Fruit fly (Drosophila melanogaster): ENCODE data around the gene Cpr65Ax1.

The Cpr65Ax1 gene

dm6 chr3L:6116881-6117280 is 30.9 kb downstream of the Cpr65Ax1 start:
- TF ChIP-seq psq (optimal IDR thresholded peaks at IDR 0.05) (no peak), EcR (GFP tag; optimal IDR thresholded peaks at IDR 0.05) (no peak), pan (optimal IDR thresholded peaks at IDR 0.05) (no peak), CG8478 (optimal IDR thresholded peaks at IDR 0.05) (no peak)

- no peak for TF ChIP-seq psq (optimal IDR thresholded peaks at IDR 0.05)
- TF ChIP-seq usp (GFP tag; optimal IDR thresholded peaks at IDR 0.05): no peak
- TF ChIP-seq EcR (GFP tag; optimal IDR thresholded peaks at IDR 0.05): no peak
- no peak for TF ChIP-seq pan (optimal IDR thresholded peaks at IDR 0.05)
- TF ChIP-seq Dll (optimal IDR thresholded peaks at IDR 0.05): no peak
- no peak for TF ChIP-seq CG8478 (optimal IDR thresholded peaks at IDR 0.05)
Observed at dm6 chr3L:6115505-6115904, 32.3 kb downstream of the Cpr65Ax1 start.

- TF ChIP-seq EcR (GFP tag; optimal IDR thresholded peaks at IDR 0.05) (no peak), psq (optimal IDR thresholded peaks at IDR 0.05) (no peak), CG8478 (optimal IDR thresholded peaks at IDR 0.05) (no peak)
Observed at dm6 chr3L:6111458-6111857, 36.3 kb downstream of the Cpr65Ax1 start.

- TF ChIP-seq EcR (GFP tag; optimal IDR thresholded peaks at IDR 0.05) (no peak), CG8478 (optimal IDR thresholded peaks at IDR 0.05) (no peak), pan (optimal IDR thresholded peaks at IDR 0.05) (no peak), usp (GFP tag; optimal IDR thresholded peaks at IDR 0.05) (no peak), psq (optimal IDR thresholded peaks at IDR 0.05) (no peak), Dll (optimal IDR thresholded peaks at IDR 0.05) (no peak)
Observed at dm6 chr3L:6110673-6111449, 36.9 kb downstream of the Cpr65Ax1 start.

- TF ChIP-seq CG8478 (optimal IDR thresholded peaks at IDR 0.05): no peak
- TF ChIP-seq EcR (GFP tag; optimal IDR thresholded peaks at IDR 0.05): no peak
- no peak for TF ChIP-seq Dll (optimal IDR thresholded peaks at IDR 0.05)
- no peak for TF ChIP-seq pan (optimal IDR thresholded peaks at IDR 0.05)
- no peak for TF ChIP-seq psq (optimal IDR thresholded peaks at IDR 0.05)
- no peak for TF ChIP-seq usp (GFP tag; optimal IDR thresholded peaks at IDR 0.05)
Observed at dm6 chr3L:6108264-6109060, 39.3 kb downstream of the Cpr65Ax1 start.

- TF ChIP-seq psq (optimal IDR thresholded peaks at IDR 0.05): no peak
- no peak for TF ChIP-seq Dll (optimal IDR thresholded peaks at IDR 0.05)
- TF ChIP-seq pan (optimal IDR thresholded peaks at IDR 0.05): no peak
- TF ChIP-seq CG8478 (optimal IDR thresholded peaks at IDR 0.05): no peak
- no peak for TF ChIP-seq EcR (GFP tag; optimal IDR thresholded peaks at IDR 0.05)
- no peak for TF ChIP-seq usp (GFP tag; optimal IDR thresholded peaks at IDR 0.05)
Observed at dm6 chr3L:6106717-6107116, 41.1 kb downstream of the Cpr65Ax1 start.

- TF ChIP-seq EcR (GFP tag; optimal IDR thresholded peaks at IDR 0.05) (no peak), Dll (optimal IDR thresholded peaks at IDR 0.05) (no peak), psq (optimal IDR thresholded peaks at IDR 0.05) (no peak), usp (GFP tag; optimal IDR thresholded peaks at IDR 0.05) (no peak), pan (optimal IDR thresholded peaks at IDR 0.05) (no peak), CG8478 (optimal IDR thresholded peaks at IDR 0.05) (no peak)
Observed at dm6 chr3L:6105435-6105834, 42.4 kb downstream of the Cpr65Ax1 start.

- TF ChIP-seq Dll (optimal IDR thresholded peaks at IDR 0.05) (no peak), EcR (GFP tag; optimal IDR thresholded peaks at IDR 0.05) (no peak), psq (optimal IDR thresholded peaks at IDR 0.05) (no peak), usp (GFP tag; optimal IDR thresholded peaks at IDR 0.05) (no peak), pan (optimal IDR thresholded peaks at IDR 0.05) (no peak)
Observed at dm6 chr3L:6104551-6104950, 43.2 kb downstream of the Cpr65Ax1 start.

dm6 chr3L:6103658-6104057 is 44.1 kb downstream of the Cpr65Ax1 start:
- TF ChIP-seq CG8478 (optimal IDR thresholded peaks at IDR 0.05): no peak
- TF ChIP-seq EcR (GFP tag; optimal IDR thresholded peaks at IDR 0.05): no peak
